Worm (Caenorhabditis elegans): ENCODE data around the gene C35C5.10.

DNA sequence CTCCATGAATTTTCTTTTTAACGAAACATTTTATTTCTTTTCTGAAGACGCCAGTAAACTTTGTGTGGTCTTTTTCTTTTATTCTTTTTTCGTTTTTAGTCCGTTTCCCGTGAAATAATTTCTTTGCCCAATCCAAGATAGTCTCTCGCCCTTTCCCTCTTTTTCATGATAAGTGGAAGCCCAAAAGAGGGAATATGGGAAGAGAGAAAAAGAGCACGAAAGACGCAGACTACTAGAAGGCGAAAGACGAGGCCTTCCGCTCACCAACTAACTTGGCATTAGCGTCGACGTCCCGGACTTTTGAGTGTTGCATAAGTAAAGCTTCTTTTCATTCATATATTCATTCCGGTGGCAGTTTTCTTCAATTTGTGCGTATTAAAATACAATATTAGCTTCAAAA is 3.2 kb upstream of the C35C5.10 start:
- TF ChIP-seq lin-13 (GFP tag; optimal IDR thresholded peaks at IDR 0.05) (no peak), fkh-10 (GFP tag; optimal IDR thresholded peaks at IDR 0.05) (peak; percentile 23), ama-1 (optimal IDR thresholded peaks at IDR 0.05) (no peak), lin-35 (GFP tag; optimal IDR thresholded peaks at IDR 0.05) (no peak), sox-4 (tag; optimal IDR thresholded peaks at IDR 0.05) (no peak)
